Worm (Caenorhabditis elegans) whole organism, L4/young adult: ENCODE measurements around the gene F43E2.11.
A peak's percentile ranks its signal among the peaks of the same experiment; 100 is the strongest.

Experiments used
- W03F9.2 ChIP-seq: fragments of 150-350 bp; optimal IDR thresholded peaks from 2 replicates; lab custom pipeline; 2014; ENCODE audit warnings: missing biosample characterization, missing genetic modification characterization
- dao-5 ChIP-seq: sonication (generic microtip); optimal IDR thresholded peaks from 2 replicates; lab custom pipeline; 2016; ENCODE audit warnings: missing genotype, missing genetic modification characterization, moderate library complexity, missing compliant biosample characterization
- him-1 ChIP-seq: sonication (generic microtip); optimal IDR thresholded peaks from 2 replicates; lab custom pipeline; 2016; ENCODE audit warnings: missing genotype, missing genetic modification reagents, missing genetic modification characterization, missing compliant biosample characterization

The F43E2.11 gene

DNA sequence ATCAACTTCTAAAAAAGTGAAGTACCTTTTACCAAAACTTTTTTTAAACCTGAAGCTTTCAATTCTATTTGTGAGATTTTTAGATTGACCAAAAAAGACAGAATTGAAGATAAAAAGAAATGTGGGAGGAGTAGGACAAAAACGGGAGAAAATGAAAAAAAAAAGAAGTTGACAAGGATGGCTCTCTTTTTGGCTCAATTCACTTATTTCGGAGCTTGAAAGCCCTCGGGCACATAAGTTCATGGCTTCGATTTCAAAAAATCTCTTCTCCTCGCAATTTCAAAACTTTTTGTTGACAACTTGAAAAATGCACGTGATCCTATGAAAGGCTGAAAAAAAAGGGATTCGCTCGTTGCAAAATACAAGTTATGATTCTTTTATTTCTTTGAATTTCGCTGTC, 43.9 kb downstream of the F43E2.11 start:
- TF ChIP-seq dao-5 (no peak), him-1 (no peak)

DNA sequence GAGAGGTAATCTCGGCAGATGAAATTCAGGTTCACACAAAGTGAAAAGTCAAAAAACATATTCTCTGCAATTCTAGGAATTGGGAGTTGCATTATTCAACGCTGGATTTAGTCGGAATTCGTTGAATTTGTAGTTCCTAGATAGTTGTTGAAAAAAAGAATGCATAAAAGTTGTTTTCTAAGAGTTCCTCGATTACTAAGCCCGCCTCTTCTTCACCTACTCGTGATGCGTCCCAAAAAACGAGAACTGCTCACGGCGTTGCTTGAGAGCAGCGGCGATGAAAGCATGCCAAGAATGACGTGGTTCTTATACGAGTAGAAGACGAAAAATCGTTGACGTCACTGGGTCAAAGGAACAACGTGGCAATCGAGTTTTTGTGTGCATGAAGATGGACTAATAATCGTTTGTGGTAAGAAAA, 45.0 kb downstream of the F43E2.11 start:
- TF ChIP-seq him-1 (no peak), W03F9.2 (no peak), dao-5 (no peak)

DNA sequence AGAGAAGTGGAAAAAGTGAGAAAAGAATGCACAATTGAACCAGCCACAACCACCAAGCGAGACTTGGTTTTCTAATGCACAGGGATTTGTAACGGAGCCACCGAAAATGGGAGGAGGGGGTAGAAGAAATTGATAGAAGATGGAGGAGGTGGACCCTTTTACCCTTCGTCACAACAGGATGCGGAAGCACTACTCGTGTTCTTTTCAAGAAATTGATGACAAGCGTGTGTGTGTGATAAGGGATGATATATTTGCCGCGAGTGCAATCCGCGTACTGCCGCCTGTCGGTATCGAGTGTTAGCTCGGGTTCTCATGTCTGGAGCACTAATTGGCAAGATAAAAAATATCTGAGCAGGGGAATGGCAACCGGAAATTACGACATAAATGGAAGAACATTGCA, 46.2 kb downstream of the F43E2.11 start, which contains the start of gene F21D12.3:
TSS of gene F21D12.3 (minus strand) at position 101 of the 400 bp plus-strand sequence.
- TF ChIP-seq W03F9.2: no peak
- no peak for TF ChIP-seq him-1
- no peak for TF ChIP-seq dao-5

DNA sequence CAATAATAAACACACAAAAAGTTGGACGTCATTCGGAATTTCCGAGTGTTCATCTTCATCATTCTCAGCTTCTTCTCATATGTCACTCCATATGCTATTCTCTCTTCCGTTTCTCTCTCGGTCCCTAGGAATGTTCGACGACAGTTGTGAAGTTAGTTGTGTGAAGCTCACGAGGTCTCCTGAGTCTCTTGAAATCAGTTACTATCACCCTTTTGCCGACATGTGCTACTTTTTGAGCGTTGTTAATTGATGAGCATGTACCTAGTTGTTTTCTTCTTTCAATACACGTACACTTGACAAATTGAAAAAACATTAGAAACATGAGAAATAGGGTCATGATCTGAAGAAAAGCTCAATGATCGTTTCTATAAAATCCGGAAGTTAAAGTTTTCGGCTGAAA, 46.8 kb downstream of the F43E2.11 start:
- no peak for TF ChIP-seq dao-5
- TF ChIP-seq him-1: no peak
- TF ChIP-seq W03F9.2: no peak

DNA sequence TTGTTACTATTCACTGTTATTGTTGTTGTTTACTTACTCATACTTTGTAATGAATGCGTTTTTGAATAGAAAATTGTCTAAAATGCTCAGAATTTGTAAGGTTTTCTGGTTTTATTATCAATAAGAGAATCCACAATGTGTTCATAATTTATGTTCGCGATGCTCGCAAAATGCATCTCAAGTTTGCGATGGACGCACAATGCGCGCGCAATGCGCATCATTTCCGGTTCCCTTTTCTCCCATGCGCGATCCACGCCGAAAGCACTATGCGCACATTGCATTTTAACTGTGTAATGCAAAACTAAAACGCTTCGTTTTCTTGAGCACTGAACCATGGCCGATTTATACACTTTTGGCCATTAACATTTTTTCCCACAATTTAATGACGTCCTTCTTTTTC, 50.6 kb downstream of the F43E2.11 start:
- no peak for TF ChIP-seq dao-5
- peak; percentile 80 for TF ChIP-seq him-1
